Worm (Caenorhabditis elegans): ENCODE results near the gene idpa-2.

idpa-2 gene

ce11 chrII:8787376-8787775 lies 5.2 kb downstream of the idpa-2 start (continued):
- peak; percentile 92 for TF ChIP-seq mdt-29 (GFP tag; IDR thresholded peaks at IDR 0.05)
- TF ChIP-seq nhr-41 (GFP tag; IDR thresholded peaks at IDR 0.05): peak; percentile 35; the same call in 1 of the 2 replicates
- no peak for TF ChIP-seq gei-8 (GFP tag; optimal IDR thresholded peaks at IDR 0.05)
- TF ChIP-seq egl-27 (tag; optimal IDR thresholded peaks at IDR 0.05): no peak
- TF ChIP-seq aly-2 (tag; optimal IDR thresholded peaks at IDR 0.05): no peak
- TF ChIP-seq F26F4.8 (GFP tag; conservative IDR thresholded peaks at IDR 0.05): no peak
- TF ChIP-seq hlh-11 (tag; optimal IDR thresholded peaks at IDR 0.05): peak; percentile 94
- peak; percentile 78 for TF ChIP-seq dpl-1 (GFP tag; optimal IDR thresholded peaks at IDR 0.05)
- no peak for TF ChIP-seq lir-3 (tag; optimal IDR thresholded peaks at IDR 0.05)
- TF ChIP-seq T20F7.1 (GFP tag; optimal IDR thresholded peaks at IDR 0.05): peak; percentile 80
- TF ChIP-seq attf-4 (tag; optimal IDR thresholded peaks at IDR 0.05): no peak
- TF ChIP-seq nhr-6 (tag; optimal IDR thresholded peaks at IDR 0.05): peak; percentile 89
- peak; percentile 91 for TF ChIP-seq T26A8.4 (GFP tag; IDR thresholded peaks at IDR 0.05)
- peak; percentile 83 for TF ChIP-seq nhr-25 (tag; optimal IDR thresholded peaks at IDR 0.05; ENCODE audit: borderline replicate concordance, insufficient read depth)
- no peak for TF ChIP-seq unc-39 (tag; optimal IDR thresholded peaks at IDR 0.05)
- no peak for TF ChIP-seq ceh-62 (tag; optimal IDR thresholded peaks at IDR 0.05)
- peak; percentile 84 for TF ChIP-seq ctbp-1 (GFP tag; IDR thresholded peaks at IDR 0.05)
- TF ChIP-seq daf-16 (GFP tag; optimal IDR thresholded peaks at IDR 0.05): peak; percentile 64 to 73
- TF ChIP-seq daf-16 (tag; optimal IDR thresholded peaks at IDR 0.05): peak; percentile 99
- TF ChIP-seq madf-9 (GFP tag; conservative IDR thresholded peaks at IDR 0.05): peak; percentile 50; the same call in 1 of the 2 replicates
- no peak for TF ChIP-seq ztf-11 (tag; optimal IDR thresholded peaks at IDR 0.05)
- TF ChIP-seq lin-13 (GFP tag; optimal IDR thresholded peaks at IDR 0.05): peak; percentile 59
- TF ChIP-seq F37D6.2 (tag; optimal IDR thresholded peaks at IDR 0.05): peak; percentile 58
- TF ChIP-seq tag-97 (GFP tag; IDR thresholded peaks at IDR 0.05): no peak
- TF ChIP-seq mes-2 (tag; optimal IDR thresholded peaks at IDR 0.05; ENCODE audit: poor library complexity, severe bottlenecking): peak; percentile 88
- no peak for TF ChIP-seq Y75B8A.6 (GFP tag; IDR thresholded peaks at IDR 0.05)
- TF ChIP-seq F10B5.3 (tag; optimal IDR thresholded peaks at IDR 0.05): no peak
- no peak for TF ChIP-seq madf-5 (GFP tag; IDR thresholded peaks at IDR 0.05)
- peak; percentile 77 for TF ChIP-seq duxl-1 (tag; optimal IDR thresholded peaks at IDR 0.05; ENCODE audit: poor library complexity)
- TF ChIP-seq daf-19 (GFP tag; conservative IDR thresholded peaks at IDR 0.05): peak; percentile 79
- TF ChIP-seq nhr-28 (tag; optimal IDR thresholded peaks at IDR 0.05): peak; percentile 89
- no peak for TF ChIP-seq daf-12 (tag; optimal IDR thresholded peaks at IDR 0.05)
- TF ChIP-seq unc-62 (GFP tag; optimal IDR thresholded peaks at IDR 0.05 in 1 of 2): peak in 1 of 2 experiments; percentile 100
- TF ChIP-seq unc-62 (tag; optimal IDR thresholded peaks at IDR 0.05): no peak
- no peak; the same call in 1 of the 2 replicates for TF ChIP-seq saeg-2 (GFP tag; IDR thresholded peaks at IDR 0.05)
- TF ChIP-seq zag-1 (tag; optimal IDR thresholded peaks at IDR 0.05): no peak
- peak; percentile 73 for TF ChIP-seq mxl-3 (GFP tag; optimal IDR thresholded peaks at IDR 0.05)
- TF ChIP-seq dve-1 (tag; optimal IDR thresholded peaks at IDR 0.05; ENCODE audit: insufficient read depth): peak; percentile 97
- peak; percentile 59 for TF ChIP-seq zip-2 (tag; optimal IDR thresholded peaks at IDR 0.05)
- no peak for TF ChIP-seq unc-130 (GFP tag; optimal IDR thresholded peaks at IDR 0.05)
- no peak for TF ChIP-seq lim-7 (GFP tag; IDR thresholded peaks at IDR 0.05)
- peak; percentile 83 for TF ChIP-seq ceh-20 (GFP tag; IDR thresholded peaks at IDR 0.05)
- no peak for TF ChIP-seq ceh-44 (GFP tag; IDR thresholded peaks at IDR 0.05)
- TF ChIP-seq hlh-30 (tag; optimal IDR thresholded peaks at IDR 0.05; ENCODE audit: insufficient read depth): peak; percentile 100
- peak; percentile 86 for TF ChIP-seq zfp-3 (GFP tag; conservative IDR thresholded peaks at IDR 0.05)
- TF ChIP-seq arid-1 (GFP tag; conservative IDR thresholded peaks at IDR 0.05): peak; percentile 66; the same call in 1 of the 2 replicates
- no peak for TF ChIP-seq ZK337.2 (GFP tag; IDR thresholded peaks at IDR 0.05)
- TF ChIP-seq rbr-2 (tag; optimal IDR thresholded peaks at IDR 0.05): peak; percentile 93
- no peak for TF ChIP-seq ceh-32 (tag; optimal IDR thresholded peaks at IDR 0.05; ENCODE audit: poor library complexity)
- TF ChIP-seq snpc-1.2 (GFP tag; IDR thresholded peaks at IDR 0.05): peak; percentile 58
- TF ChIP-seq jun-1 (tag; optimal IDR thresholded peaks at IDR 0.05): peak; percentile 90

Data from whole organism, L4 larva.